Fruit fly (Drosophila melanogaster) whole organism, prepupa: Measurements from ENCODE around the gene Gr22d.

Experiments used
- CG15336 ChIP-seq: fragments of 200-800 bp; sonication (Bioruptor generic); IDR thresholded peaks from 2 replicates; pipeline ENCODE4 v1.3.6; 2022; ENCODE audit warnings: missing biosample characterization, missing genetic modification characterization
- CG32006 ChIP-seq: fragments of 200-800 bp; sonication (Bioruptor generic); optimal IDR thresholded peaks from 3 replicates; lab custom pipeline; 2017; ENCODE audit warnings: missing biosample characterization, mild to moderate bottlenecking, missing genetic modification characterization
- Ets21C ChIP-seq: fragments of 200-800 bp; sonication (Bioruptor generic); optimal IDR thresholded peaks from 3 replicates; lab custom pipeline; 2016; ENCODE audit warnings: missing biosample characterization, missing genetic modification characterization
- eg ChIP-seq: fragments of 200-800 bp; sonication (Bioruptor generic); IDR thresholded peaks from 3 replicates; pipeline ENCODE4 v1.3.6; 2022; ENCODE audit warnings: missing biosample characterization, missing genetic modification characterization
- fkh ChIP-seq: fragments of 200-800 bp; sonication (Bioruptor generic); optimal IDR thresholded peaks from 3 replicates; lab custom pipeline; 2017; ENCODE audit warnings: missing biosample characterization, mild to moderate bottlenecking, missing genetic modification characterization, moderate library complexity

DNA sequence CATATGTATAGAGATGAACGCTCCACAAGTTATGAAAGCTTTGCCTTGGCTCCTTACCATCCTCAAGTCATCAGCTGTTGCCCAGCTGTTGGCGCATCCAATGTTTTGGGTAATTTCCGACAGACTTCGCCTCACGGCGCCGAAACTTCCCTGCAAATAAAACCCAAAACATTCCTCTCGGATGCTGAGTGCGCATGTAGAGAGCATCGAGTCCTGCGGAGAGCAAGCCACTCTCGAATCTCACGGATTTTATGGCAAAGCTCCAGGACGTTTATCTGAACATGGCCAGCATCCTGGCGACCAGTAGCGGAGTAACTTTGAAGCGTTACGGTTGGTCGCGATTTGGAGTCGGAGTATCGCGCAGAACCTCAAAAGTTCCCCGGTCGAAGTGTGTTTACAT, 46.1 kb upstream of the Gr22d start, which contains the start of gene wry:
- no peak for TF ChIP-seq Ets21C (GFP tag; lab: Kevin White, UChicago)
- no peak for TF ChIP-seq fkh (GFP tag; lab: Kevin White, UChicago)
- no peak for TF ChIP-seq eg (GFP tag; lab: Robert Waterston, UW)
- no peak for TF ChIP-seq CG32006 (GFP tag; lab: Kevin White, UChicago)
- no peak for TF ChIP-seq CG15336 (GFP tag; lab: Robert Waterston, UW)
